Worm (Caenorhabditis elegans) whole organism, late embryonic: ENCODE measurements around the gene ZK470.14.

Source experiments
- C08G9.2 ChIP-seq: sonication (generic microtip); optimal IDR thresholded peaks from 2 replicates; lab custom pipeline; 2016; ENCODE audit warnings: mild to moderate bottlenecking, missing genetic modification characterization, moderate library complexity, missing compliant biosample characterization
- F13H6.1 ChIP-seq: sonication (generic microtip); optimal IDR thresholded peaks from 2 replicates; lab custom pipeline; 2016; ENCODE audit warnings: missing genetic modification characterization, missing compliant biosample characterization
- K09A11.1 ChIP-seq: sonication (generic microtip); optimal IDR thresholded peaks from 2 replicates; lab custom pipeline; 2017; ENCODE audit warnings: antibody characterized with exemption, mild to moderate bottlenecking, missing genetic modification characterization, missing compliant biosample characterization; ENCODE audit not compliant: insufficient read depth
- ahr-1 ChIP-seq: sonication (generic microtip); optimal IDR thresholded peaks from 2 replicates; lab custom pipeline; 2016; ENCODE audit warnings: missing genetic modification characterization, missing compliant biosample characterization
- ama-1 ChIP-seq: fragments of 150-350 bp; optimal IDR thresholded peaks from 2 replicates; lab custom pipeline; 2014
- ceh-18 ChIP-seq: sonication (generic microtip); optimal IDR thresholded peaks from 2 replicates; lab custom pipeline; 2016; ENCODE audit warnings: missing genetic modification characterization, missing compliant biosample characterization
- ceh-19 ChIP-seq: fragments of 200-800 bp; sonication (Bioruptor generic); optimal IDR thresholded peaks from 2 replicates; lab custom pipeline; 2018; ENCODE audit warnings: mild to moderate bottlenecking, missing genetic modification characterization, missing compliant biosample characterization
- ceh-2 ChIP-seq: sonication (generic microtip); optimal IDR thresholded peaks from 2 replicates; lab custom pipeline; 2016; ENCODE audit warnings: missing genotype, missing genetic modification characterization, missing compliant biosample characterization
- ceh-22 ChIP-seq: sonication (generic microtip); optimal IDR thresholded peaks from 2 replicates; lab custom pipeline; 2017; ENCODE audit warnings: missing biosample characterization, missing genetic modification characterization
- ceh-30 ChIP-seq: fragments of 150-350 bp; optimal IDR thresholded peaks from 2 replicates; lab custom pipeline; 2014; ENCODE audit warnings: missing biosample characterization, missing genetic modification characterization
- ceh-31 ChIP-seq: sonication (generic microtip); optimal IDR thresholded peaks from 2 replicates; lab custom pipeline; 2016; ENCODE audit warnings: missing genetic modification characterization, missing compliant biosample characterization
- ceh-34 ChIP-seq: sonication (generic microtip); optimal IDR thresholded peaks from 2 replicates; lab custom pipeline; 2016; ENCODE audit warnings: mild to moderate bottlenecking, missing genetic modification characterization, missing compliant biosample characterization
- ceh-45 ChIP-seq: fragments of 200-800 bp; sonication (Bioruptor generic); IDR thresholded peaks from 2 replicates; pipeline ENCODE4 v1.3.6; 2022; ENCODE audit warnings: missing genetic modification reagents, missing genetic modification characterization, missing compliant biosample characterization
- dve-1 ChIP-seq: sonication (generic microtip); optimal IDR thresholded peaks from 2 replicates; lab custom pipeline; 2017; ENCODE audit warnings: antibody characterized with exemption, mild to moderate bottlenecking, missing genetic modification characterization, missing compliant biosample characterization
- elt-2 ChIP-seq: sonication (generic microtip); optimal IDR thresholded peaks from 2 replicates; lab custom pipeline; 2016; ENCODE audit warnings: missing genetic modification reagents, missing genetic modification characterization, missing compliant biosample characterization
- eyg-1 ChIP-seq: sonication (generic microtip); optimal IDR thresholded peaks from 2 replicates; lab custom pipeline; 2016; ENCODE audit warnings: missing genotype, missing genetic modification characterization, missing compliant biosample characterization
- fax-1 ChIP-seq: sonication (generic microtip); optimal IDR thresholded peaks from 2 replicates; lab custom pipeline; 2016; ENCODE audit warnings: missing genotype, missing genetic modification characterization, missing compliant biosample characterization
- fkh-6 ChIP-seq: sonication (generic microtip); optimal IDR thresholded peaks from 2 replicates; lab custom pipeline; 2016; ENCODE audit warnings: missing genetic modification characterization, missing compliant biosample characterization
- hlh-13 ChIP-seq: fragments of 200-800 bp; sonication (Bioruptor generic); optimal IDR thresholded peaks from 2 replicates; lab custom pipeline; 2018; ENCODE audit warnings: mild to moderate bottlenecking, missing genetic modification characterization, missing compliant biosample characterization
- hlh-30 ChIP-seq: sonication (generic microtip); optimal IDR thresholded peaks from 2 replicates; lab custom pipeline; 2017; ENCODE audit warnings: antibody characterized with exemption, missing genetic modification characterization, missing compliant biosample characterization; ENCODE audit not compliant: insufficient read depth
- lim-6 ChIP-seq: sonication (generic microtip); optimal IDR thresholded peaks from 2 replicates; lab custom pipeline; 2016; ENCODE audit warnings: missing genetic modification characterization, missing compliant biosample characterization
- mec-3 ChIP-seq: sonication (generic microtip); optimal IDR thresholded peaks from 2 replicates; lab custom pipeline; 2016; ENCODE audit warnings: borderline replicate concordance, missing genetic modification characterization, missing compliant biosample characterization
- nfya-1 ChIP-seq: sonication (generic microtip); optimal IDR thresholded peaks from 2 replicates; lab custom pipeline; 2017; ENCODE audit warnings: missing genetic modification characterization, mild to moderate bottlenecking, missing compliant biosample characterization, antibody characterized with exemption, moderate library complexity
- nhr-232 ChIP-seq: sonication (generic microtip); optimal IDR thresholded peaks from 2 replicates; lab custom pipeline; 2016; ENCODE audit warnings: missing genetic modification characterization, missing compliant biosample characterization
- npax-4 ChIP-seq: sonication (generic microtip); optimal IDR thresholded peaks from 2 replicates; lab custom pipeline; 2016; ENCODE audit warnings: missing genetic modification characterization, missing compliant biosample characterization
- odd-2 ChIP-seq: sonication (generic microtip); optimal IDR thresholded peaks from 2 replicates; lab custom pipeline; 2017; ENCODE audit warnings: antibody characterized with exemption, mild to moderate bottlenecking, missing genetic modification characterization, missing compliant biosample characterization
- pag-3 ChIP-seq: sonication (generic microtip); optimal IDR thresholded peaks from 2 replicates; lab custom pipeline; 2016; ENCODE audit warnings: missing compliant biosample characterization, missing genetic modification characterization, borderline replicate concordance
- pat-9 ChIP-seq: fragments of 200-800 bp; sonication (Bioruptor generic); optimal IDR thresholded peaks from 2 replicates; lab custom pipeline; 2018; ENCODE audit warnings: mild to moderate bottlenecking, missing genetic modification characterization, moderate library complexity, missing compliant biosample characterization
- pha-4 ChIP-seq: fragments of 150-350 bp; optimal IDR thresholded peaks from 2 replicates; lab custom pipeline; 2018; ENCODE audit warnings: missing biosample characterization, missing genetic modification reagents, missing genetic modification characterization
- ref-2 ChIP-seq: sonication (generic microtip); optimal IDR thresholded peaks from 2 replicates; lab custom pipeline; 2016; ENCODE audit warnings: missing genetic modification characterization, missing compliant biosample characterization
- rnt-1 ChIP-seq: sonication (generic microtip); optimal IDR thresholded peaks from 2 replicates; lab custom pipeline; 2016; ENCODE audit warnings: missing genetic modification characterization, missing compliant biosample characterization
- sdc-2 ChIP-seq: sonication (generic microtip); optimal IDR thresholded peaks from 2 replicates; lab custom pipeline; 2016; ENCODE audit warnings: missing genotype, missing genetic modification characterization, missing compliant biosample characterization
- sox-2 ChIP-seq: fragments of 200-800 bp; sonication (Bioruptor generic); IDR thresholded peaks from 2 replicates; pipeline ENCODE4 v1.3.6; 2022; ENCODE audit warnings: missing genetic modification reagents, missing genetic modification characterization, missing compliant biosample characterization
- sox-4 ChIP-seq: sonication (generic microtip); optimal IDR thresholded peaks from 2 replicates; lab custom pipeline; 2017; ENCODE audit warnings: mild to moderate bottlenecking, missing genetic modification characterization, inconsistent platforms, missing compliant biosample characterization
- tbx-2 ChIP-seq: sonication (generic microtip); optimal IDR thresholded peaks from 2 replicates; lab custom pipeline; 2016; ENCODE audit warnings: missing genetic modification characterization, missing compliant biosample characterization
- ttx-3 ChIP-seq: sonication (generic microtip); optimal IDR thresholded peaks from 2 replicates; lab custom pipeline; 2016; ENCODE audit warnings: missing genetic modification reagents, missing genetic modification characterization, missing compliant biosample characterization
- unc-3 ChIP-seq, 2 experiments: fragments of 200-800 bp in 1 of 2; sonication (Bioruptor generic) in 1 of 2; sonication (generic microtip) in 1 of 2; conservative IDR thresholded peaks in 1 of 2; optimal IDR thresholded peaks in 1 of 2; 2 replicates each; pipeline versions ENCODE4 v1.3.6 to Lab custom; 2016 to 2022; ENCODE audit warnings: missing compliant biosample characterization in 2 of 2, missing genetic modification characterization in 2 of 2, missing genetic modification reagents in 1 of 2
- unc-42 ChIP-seq: sonication (generic microtip); optimal IDR thresholded peaks from 2 replicates; lab custom pipeline; 2016; ENCODE audit warnings: missing genotype, missing genetic modification characterization, missing compliant biosample characterization
- unc-55 ChIP-seq: sonication (generic microtip); optimal IDR thresholded peaks from 2 replicates; lab custom pipeline; 2017; ENCODE audit warnings: missing biosample characterization, missing genetic modification reagents, missing genetic modification characterization
- unc-86 ChIP-seq: sonication (generic microtip); optimal IDR thresholded peaks from 2 replicates; lab custom pipeline; 2016; ENCODE audit warnings: missing genetic modification characterization, missing compliant biosample characterization
- zip-5 ChIP-seq: sonication (generic microtip); optimal IDR thresholded peaks from 2 replicates; lab custom pipeline; 2016; ENCODE audit warnings: missing genetic modification characterization, missing compliant biosample characterization

The ZK470.14 gene

ce11 chrX:4153343-4153742 is 13.9 kb upstream of the ZK470.14 start, which contains the start of gene nck-1:
TSS of gene nck-1 (minus strand) at chrX:4153443.
- TF ChIP-seq ttx-3 (tag; lab: Kevin White, UChicago) (no peak), npax-4 (no peak), mec-3 (tag; lab: Kevin White, UChicago) (no peak)

DNA sequence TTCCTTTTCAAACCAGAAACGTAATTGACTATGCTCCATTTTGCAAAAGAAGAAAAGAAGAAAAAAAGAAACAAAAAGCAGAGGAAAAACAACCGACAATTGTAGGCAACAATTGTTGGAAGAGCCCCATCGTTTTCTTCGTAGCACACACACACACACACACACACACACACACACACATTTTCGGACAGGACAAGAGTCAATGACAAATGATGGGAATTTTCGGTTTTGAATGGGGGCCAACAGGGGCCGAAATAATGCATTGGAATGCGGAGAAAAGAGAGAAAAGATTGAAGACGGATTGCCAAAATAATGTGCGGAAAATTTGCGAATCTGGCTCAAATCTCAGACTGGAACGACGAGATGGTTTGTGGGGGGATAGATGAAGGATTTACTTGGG is 12.5 kb upstream of the ZK470.14 start:
- TF ChIP-seq sox-4 (tag; lab: Kevin White, UChicago) = no peak
- TF ChIP-seq sdc-2 (tag; lab: Kevin White, UChicago) = no peak
- TF ChIP-seq hlh-13 (GFP tag; lab: Kevin White, UChicago) = no peak

DNA sequence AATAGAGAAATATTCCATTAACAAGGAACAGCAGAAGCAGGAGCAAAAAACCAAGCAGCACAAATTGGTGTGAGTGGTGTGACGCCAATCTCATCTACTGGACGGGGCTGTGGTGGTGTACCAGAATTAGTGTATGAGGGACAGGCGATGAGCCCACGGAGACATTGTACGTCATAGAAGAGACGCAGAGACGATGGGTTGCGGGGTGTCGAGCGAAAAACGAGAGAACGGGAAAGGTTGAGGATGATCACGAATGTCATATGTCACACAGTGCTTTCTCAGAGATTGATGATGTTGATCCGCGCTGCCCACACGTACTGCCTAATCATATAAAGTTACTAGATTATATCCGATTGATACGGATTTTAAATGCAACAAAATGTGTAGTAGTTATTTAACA is 9.4 kb upstream of the ZK470.14 start:
- TF ChIP-seq hlh-30 (tag; lab: Kevin White, UChicago) (peak; percentile 52), tbx-2 (tag; lab: Kevin White, UChicago) (peak; percentile 41), ref-2 (tag; lab: Kevin White, UChicago) (peak; percentile 28), nfya-1 (tag; lab: Kevin White, UChicago) (peak; percentile 17), ceh-31 (tag; lab: Kevin White, UChicago) (peak; percentile 42), odd-2 (tag; lab: Kevin White, UChicago) (no peak), ceh-2 (tag; lab: Kevin White, UChicago) (peak; percentile 5), sdc-2 (tag; lab: Kevin White, UChicago) (no peak), K09A11.1 (tag; lab: Kevin White, UChicago) (no peak), unc-55 (GFP tag; lab: Kevin White, UChicago) (peak; percentile 96)

DNA sequence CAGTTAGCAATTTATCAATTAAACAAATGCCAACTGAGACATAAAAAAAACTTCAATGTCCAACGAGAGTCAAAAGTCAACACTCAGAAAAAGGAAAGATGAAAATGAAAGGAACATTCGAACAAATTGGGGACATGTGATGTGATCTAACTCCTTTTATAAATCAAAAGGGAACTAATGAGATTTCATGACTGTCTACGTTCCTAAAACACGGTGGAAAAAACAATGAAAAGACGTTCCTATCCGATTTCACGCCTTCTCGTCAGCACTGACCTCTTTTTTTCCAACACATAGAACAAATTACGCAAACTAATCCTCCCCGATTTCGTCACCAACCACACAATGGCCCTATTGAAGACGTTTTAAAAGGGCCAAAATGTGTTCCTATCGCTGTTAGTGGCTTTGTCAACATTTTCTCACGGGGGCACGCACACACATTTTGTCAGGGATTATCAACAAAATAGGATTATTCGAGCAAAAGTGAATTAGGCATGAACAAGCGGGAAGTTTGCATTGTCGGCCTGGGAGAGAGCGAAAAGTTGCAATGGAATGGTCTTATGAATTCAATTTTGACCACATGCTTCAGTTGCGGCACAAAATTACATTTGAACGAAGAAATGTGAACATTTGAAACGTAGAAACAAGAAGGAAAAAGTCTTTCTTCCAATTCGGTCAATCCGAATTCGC is 7.9 kb upstream of the ZK470.14 start:
- TF ChIP-seq mec-3 (tag; lab: Kevin White, UChicago) (no peak), odd-2 (tag; lab: Kevin White, UChicago) (no peak), unc-42 (tag; lab: Kevin White, UChicago) (peak; percentile 93), ceh-30 (tag; lab: Kevin White, UChicago) (no peak), ceh-18 (tag; lab: Kevin White, UChicago) (no peak), sox-2 (GFP tag; lab: Robert Waterston, UW) (no peak), ceh-34 (no peak), dve-1 (no peak), ttx-3 (tag; lab: Kevin White, UChicago) (no peak)

DNA sequence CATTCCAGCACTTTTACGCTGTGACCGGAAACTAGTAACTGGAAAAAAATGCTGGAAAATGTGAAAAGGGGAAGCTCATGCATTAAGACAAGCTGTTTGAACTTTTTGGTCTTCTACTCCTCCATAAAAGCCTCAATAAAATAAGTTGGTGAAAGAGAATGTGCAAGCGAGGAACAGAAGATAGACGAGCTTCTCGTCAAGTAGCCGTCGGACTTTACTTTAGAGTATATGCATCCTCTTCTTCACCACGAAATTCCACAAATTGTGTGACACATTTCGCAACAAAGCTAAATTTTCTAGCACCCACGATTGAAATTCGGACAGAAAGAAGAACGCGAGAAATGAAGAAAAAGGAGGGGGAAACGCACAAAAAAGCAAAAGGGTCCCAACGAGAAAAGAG is 7.3 kb upstream of the ZK470.14 start:
- TF ChIP-seq nfya-1 (tag; lab: Kevin White, UChicago) (no peak), F13H6.1 (tag; lab: Kevin White, UChicago) (no peak), unc-3 (GFP tag; conservative IDR thresholded peaks at IDR 0.05; lab: Robert Waterston, UW) (no peak), unc-3 (tag; optimal IDR thresholded peaks at IDR 0.05; lab: Kevin White, UChicago) (no peak), eyg-1 (tag; lab: Kevin White, UChicago) (no peak), zip-5 (tag; lab: Kevin White, UChicago) (no peak), lim-6 (tag; lab: Kevin White, UChicago) (no peak), unc-86 (tag; lab: Kevin White, UChicago) (no peak), rnt-1 (no peak), elt-2 (tag; lab: Kevin White, UChicago) (no peak)
- TF ChIP-seq, all 69 proteins: peak for 0

DNA sequence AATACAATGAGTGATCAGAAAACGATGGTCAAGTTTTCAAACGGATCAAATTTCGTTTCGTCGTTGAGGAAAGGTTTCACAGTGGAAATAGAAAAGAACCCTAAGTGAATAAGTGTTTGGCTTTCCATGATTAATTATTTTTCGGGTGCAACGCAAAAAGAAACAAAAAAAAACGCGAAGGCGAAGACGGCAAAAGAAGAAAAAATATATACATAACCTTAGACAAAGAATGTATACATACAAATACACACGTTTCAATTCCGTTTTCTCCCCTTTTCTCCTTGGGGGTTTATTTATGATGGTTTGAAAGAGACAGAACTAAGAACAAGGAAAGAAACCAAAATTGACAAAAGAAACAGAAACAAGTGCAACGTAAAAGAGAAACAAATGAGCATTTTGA is 5.3 kb upstream of the ZK470.14 start:
- TF ChIP-seq ceh-22 (tag; lab: Kevin White, UChicago) = no peak
- TF ChIP-seq fkh-6 (tag; lab: Kevin White, UChicago) = no peak
- TF ChIP-seq C08G9.2 (tag; lab: Kevin White, UChicago) = no peak
- no peak for TF ChIP-seq fax-1 (tag; lab: Kevin White, UChicago)
- TF ChIP-seq pat-9 (tag; lab: Kevin White, UChicago) = no peak
- no peak for TF ChIP-seq ama-1 (lab: Kevin White, UChicago)
- TF ChIP-seq ceh-19 = no peak
- no peak for TF ChIP-seq ceh-45 (GFP tag; lab: Robert Waterston, UW)
- no peak for TF ChIP-seq mec-3 (tag; lab: Kevin White, UChicago)
- TF ChIP-seq nhr-232 (tag; lab: Kevin White, UChicago) = no peak
- no peak for TF ChIP-seq lim-6 (tag; lab: Kevin White, UChicago)
- no peak for TF ChIP-seq ref-2 (tag; lab: Kevin White, UChicago)
- TF ChIP-seq ahr-1 (tag; lab: Kevin White, UChicago) = no peak
- TF ChIP-seq pha-4 (tag; lab: Kevin White, UChicago) = no peak
- TF ChIP-seq pag-3 = no peak
